Worm (Caenorhabditis elegans): ENCODE measurements around the gene H06H21.37.

- no peak for TF ChIP-seq hmg-4 (GFP tag; optimal IDR thresholded peaks at IDR 0.05)
- no peak for TF ChIP-seq aly-1 (tag; optimal IDR thresholded peaks at IDR 0.05)
- TF ChIP-seq ama-1 (optimal IDR thresholded peaks at IDR 0.05): no peak
- TF ChIP-seq tbx-11 (GFP tag; IDR thresholded peaks at IDR 0.05): no peak
- no peak for TF ChIP-seq ceh-13 (GFP tag; optimal IDR thresholded peaks at IDR 0.05)
These were observed 33.8 kb downstream of the H06H21.37 start, which contains the start of gene R11E3.19 for ce11 chrIV:4776001-4776400.

Measured in whole organism, early embryonic.